Fruit fly (Drosophila melanogaster): ENCODE measurements around the gene CG10431.
A peak's percentile ranks its signal among the peaks of the same experiment; 100 is the strongest.

CG10431 gene

DNA sequence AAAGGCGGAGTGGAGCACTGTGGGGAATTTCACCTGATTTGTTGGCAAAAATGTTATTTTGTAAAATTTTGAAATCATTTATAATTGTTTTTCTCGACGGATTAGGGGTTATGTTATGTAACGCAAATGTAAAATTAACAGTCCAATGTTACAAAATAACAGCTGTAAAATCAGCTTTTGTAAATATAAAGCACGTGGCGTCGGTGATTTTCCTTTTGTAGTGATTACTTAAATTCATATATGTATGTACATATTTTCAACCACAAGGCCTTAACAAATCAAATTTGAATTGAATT is 47.7 kb downstream of the CG10431 start, which contains the start of gene CG15172:
Gene CG15172 (plus strand): TSS at position 197 of the 296 bp plus-strand sequence.
- no peak for TF ChIP-seq noc (tag; optimal IDR thresholded peaks at IDR 0.05)

DNA sequence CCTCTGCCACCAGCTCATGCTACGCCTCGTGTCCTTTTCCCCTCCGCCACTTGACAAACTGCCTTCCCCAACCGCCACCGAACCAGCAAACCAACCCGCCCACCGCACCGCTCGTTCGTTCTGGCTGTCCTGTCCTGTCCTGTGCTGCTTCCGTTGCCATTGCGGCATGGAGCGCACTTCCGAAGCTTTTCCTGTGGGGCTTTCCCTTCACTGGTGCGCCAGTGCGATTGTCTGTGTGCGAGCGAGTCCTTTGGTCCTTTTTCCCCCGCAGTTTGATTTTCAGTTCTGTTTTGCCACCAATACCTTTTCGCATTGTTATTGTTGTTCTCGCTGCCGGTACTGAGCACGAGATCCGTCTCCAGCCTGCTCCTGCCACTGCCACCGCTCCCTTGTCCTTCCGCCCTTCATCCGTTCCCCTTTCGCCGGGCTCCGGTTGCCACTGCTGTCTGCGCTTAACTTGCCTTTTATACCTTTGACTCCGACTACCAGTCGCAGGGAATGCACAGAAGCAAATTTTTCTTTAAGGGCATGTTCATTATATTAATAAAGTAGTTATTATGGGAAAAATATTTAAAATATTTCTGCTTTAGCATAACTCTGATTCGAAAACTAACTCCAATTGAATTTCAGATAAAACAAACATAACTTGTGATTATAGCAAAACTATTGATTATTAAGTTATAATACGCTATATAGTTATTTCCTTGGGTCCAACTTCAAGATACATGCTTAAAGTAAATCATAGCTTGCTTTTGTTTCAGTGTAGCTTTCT is 49.6 kb downstream of the CG10431 start:
- peak; percentile 50 for TF ChIP-seq noc (tag; optimal IDR thresholded peaks at IDR 0.05)

DNA sequence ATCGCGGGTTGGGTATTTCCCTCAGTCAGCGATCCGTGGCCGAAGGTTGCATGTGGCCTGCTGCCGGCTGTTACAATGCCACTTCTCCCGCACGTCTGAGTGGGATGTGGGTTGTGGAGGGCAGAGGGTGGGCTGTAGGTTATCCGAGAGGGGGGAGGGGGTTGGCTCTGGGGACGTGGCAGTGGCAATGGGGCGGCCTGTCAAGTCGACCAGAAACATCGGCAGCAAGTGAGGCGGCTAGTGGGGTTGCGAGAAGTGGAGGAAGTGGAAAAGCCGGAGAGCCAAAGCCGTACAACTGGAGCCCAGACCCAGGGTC is 50.2 kb downstream of the CG10431 start:
- TF ChIP-seq noc (tag; optimal IDR thresholded peaks at IDR 0.05), result no peak

DNA sequence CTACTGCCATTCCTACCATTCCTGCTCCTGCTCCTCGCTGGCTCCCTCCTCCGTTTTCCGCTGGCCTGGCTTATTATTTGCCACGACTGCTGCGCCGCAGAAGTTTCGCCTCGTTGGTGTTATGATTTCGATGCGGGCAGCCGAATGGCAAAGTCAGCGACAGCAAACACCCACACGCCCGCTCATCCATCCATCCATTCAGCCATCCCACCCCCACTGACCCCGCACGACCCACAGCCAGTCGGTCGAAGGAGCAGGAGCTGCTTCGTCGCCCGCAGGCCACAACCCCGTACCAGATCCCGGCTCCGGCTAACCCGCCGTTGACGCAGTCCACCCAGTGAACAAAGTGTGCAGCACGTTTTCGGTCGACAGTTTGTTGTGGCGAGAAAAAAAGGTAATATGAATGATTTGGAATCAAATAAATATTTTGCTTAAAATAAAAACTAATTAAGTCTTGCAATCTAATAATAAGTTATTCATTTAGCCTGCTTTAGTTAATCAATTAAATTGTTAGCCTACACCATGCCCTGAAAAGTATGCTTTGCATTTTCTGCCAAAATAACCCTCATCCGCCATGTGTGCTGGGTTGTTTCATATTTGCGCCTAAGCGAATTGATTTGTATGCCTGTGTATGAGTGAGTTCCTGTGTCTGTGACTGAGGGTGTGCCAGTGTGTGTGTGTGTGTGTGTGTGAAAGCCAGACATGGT is 52.1 kb downstream of the CG10431 start:
- TF ChIP-seq noc (tag; optimal IDR thresholded peaks at IDR 0.05), result peak; percentile 45

DNA sequence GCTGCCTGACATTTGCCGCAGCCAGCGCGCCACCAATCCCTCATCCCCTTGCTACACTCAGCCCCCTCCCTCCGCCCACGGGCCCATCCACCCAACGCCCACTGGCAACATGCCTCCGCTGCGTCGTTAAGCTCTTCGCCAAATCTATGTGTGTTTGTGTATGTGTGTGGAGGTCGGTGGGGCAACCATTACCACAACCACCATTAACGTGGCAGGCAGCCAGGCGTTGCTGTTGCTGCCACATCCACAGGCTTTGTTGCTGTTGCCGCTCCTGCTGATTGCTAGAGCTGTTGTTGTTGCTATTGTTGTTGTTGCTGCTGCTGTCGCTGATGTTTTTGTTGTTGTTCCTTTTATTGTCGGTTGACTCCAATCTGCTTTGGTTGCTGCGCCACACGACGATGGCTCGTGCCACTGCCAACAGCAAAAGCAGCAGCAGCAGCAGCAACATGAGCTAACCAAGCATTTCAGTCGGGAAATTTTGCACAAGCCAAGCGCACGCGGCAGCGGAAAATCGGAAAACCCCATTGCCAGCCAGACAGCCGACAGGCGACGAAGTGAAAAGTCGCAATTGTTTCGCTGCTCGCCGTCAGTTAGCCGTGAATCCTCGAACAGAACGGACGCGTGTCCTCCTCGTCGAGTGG is 52.9 kb downstream of the CG10431 start, which contains the start of gene Sidpn:
Gene Sidpn (plus strand): TSS at position 465 of the 641 bp plus-strand sequence.
- TF ChIP-seq noc (tag; optimal IDR thresholded peaks at IDR 0.05), result no peak

Measured in whole organism, larva.